Worm (Caenorhabditis elegans): ENCODE measurements around the gene F45H10.5.

The F45H10.5 gene

ce11 chrII:13503653-13504052, 2.0 kb downstream of the F45H10.5 start, which contains the start of gene F54F11.1:
TSS of gene F54F11.1 (plus strand) at chrII:13503953.
- no peak for TF ChIP-seq D1046.2 (GFP tag; IDR thresholded peaks at IDR 0.05)
- TF ChIP-seq vab-7 (GFP tag; IDR thresholded peaks at IDR 0.05) = no peak

- TF ChIP-seq unc-62 (GFP tag; optimal IDR thresholded peaks at IDR 0.05 in 1 of 2) (peak in 1 of 2 experiments; percentile 95), unc-62 (tag; optimal IDR thresholded peaks at IDR 0.05) (no peak), tag-97 (GFP tag; IDR thresholded peaks at IDR 0.05) (no peak)
These were observed 3.7 kb downstream of the F45H10.5 start for ce11 chrII:13505386-13505785.

DNA sequence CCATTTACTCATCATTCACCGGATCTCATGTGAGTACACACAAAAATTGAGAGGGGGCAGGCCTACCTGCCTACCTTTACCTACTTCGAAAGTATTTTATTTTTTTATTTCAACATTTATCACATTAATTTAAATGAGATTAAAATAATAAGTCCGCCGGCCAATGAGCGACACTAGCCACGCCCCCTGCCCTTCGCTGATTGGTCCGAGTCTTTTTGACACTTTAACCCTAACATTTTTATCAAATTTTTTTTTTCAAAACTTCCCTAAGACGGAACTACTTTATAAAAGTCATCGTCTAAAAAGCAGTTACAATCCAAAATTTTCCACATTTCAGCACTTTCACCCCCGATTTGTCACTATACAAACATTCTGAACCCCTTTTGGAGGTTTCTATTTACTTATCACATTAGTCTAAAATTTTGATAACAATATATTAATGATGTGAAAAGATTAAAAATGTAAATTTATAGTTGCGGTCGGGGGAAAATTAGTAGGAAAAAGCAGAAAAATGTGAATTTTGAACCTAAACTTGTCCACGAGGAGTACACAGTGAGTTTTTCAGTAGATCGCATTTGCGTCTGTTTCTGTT, 4.4 kb downstream of the F45H10.5 start:
- TF ChIP-seq nhr-11 (tag; optimal IDR thresholded peaks at IDR 0.05) (no peak), pqm-1 (tag; optimal IDR thresholded peaks at IDR 0.05) (peak; percentile 49), daf-16 (GFP tag; optimal IDR thresholded peaks at IDR 0.05) (no peak), daf-16 (tag; optimal IDR thresholded peaks at IDR 0.05) (peak; percentile 41), zag-1 (tag; optimal IDR thresholded peaks at IDR 0.05) (no peak), dmd-6 (GFP tag; IDR thresholded peaks at IDR 0.05) (peak; percentile 16; the same call in 1 of the 2 replicates), spr-3 (GFP tag; optimal IDR thresholded peaks at IDR 0.05) (no peak), zfp-3 (GFP tag; conservative IDR thresholded peaks at IDR 0.05) (no peak)

ce11 chrII:13507535-13507934, 5.9 kb downstream of the F45H10.5 start, which contains the start of gene nep-17:
TSS of gene nep-17 (plus strand) at chrII:13507819.
- TF ChIP-seq nhr-11 (tag; optimal IDR thresholded peaks at IDR 0.05) (no peak), dve-1 (tag; optimal IDR thresholded peaks at IDR 0.05; ENCODE audit: insufficient read depth) (peak; percentile 36), nhr-10 (tag; optimal IDR thresholded peaks at IDR 0.05) (no peak), lsy-2 (tag; optimal IDR thresholded peaks at IDR 0.05) (no peak), tra-1 (GFP tag; IDR thresholded peaks at IDR 0.05) (no peak), zfp-3 (GFP tag; conservative IDR thresholded peaks at IDR 0.05) (no peak), madf-9 (GFP tag; conservative IDR thresholded peaks at IDR 0.05) (no peak), hlh-30 (tag; optimal IDR thresholded peaks at IDR 0.05; ENCODE audit: insufficient read depth) (no peak), T26A8.4 (GFP tag; IDR thresholded peaks at IDR 0.05) (no peak), mdl-1 (tag; optimal IDR thresholded peaks at IDR 0.05) (no peak), ceh-44 (GFP tag; IDR thresholded peaks at IDR 0.05) (no peak), nhr-237 (tag; optimal IDR thresholded peaks at IDR 0.05) (no peak), saeg-2 (GFP tag; IDR thresholded peaks at IDR 0.05) (no peak), zag-1 (tag; optimal IDR thresholded peaks at IDR 0.05) (no peak), daf-19 (GFP tag; conservative IDR thresholded peaks at IDR 0.05) (no peak), unc-39 (tag; optimal IDR thresholded peaks at IDR 0.05) (no peak), dmd-8 (GFP tag; IDR thresholded peaks at IDR 0.05) (no peak), ceh-82 (tag; optimal IDR thresholded peaks at IDR 0.05) (no peak), dpl-1 (GFP tag; optimal IDR thresholded peaks at IDR 0.05) (no peak), ceh-20 (GFP tag; IDR thresholded peaks at IDR 0.05) (no peak), daf-8 (GFP tag; IDR thresholded peaks at IDR 0.05) (no peak), hmg-1.1 (GFP tag; IDR thresholded peaks at IDR 0.05) (no peak), daf-16 (GFP tag; optimal IDR thresholded peaks at IDR 0.05) (no peak), daf-16 (tag; optimal IDR thresholded peaks at IDR 0.05) (peak; percentile 24), nhr-42 (GFP tag; IDR thresholded peaks at IDR 0.05) (no peak), ZK546.5 (tag; optimal IDR thresholded peaks at IDR 0.05) (no peak), mxl-3 (GFP tag; optimal IDR thresholded peaks at IDR 0.05) (peak; percentile 27), arid-1 (GFP tag; conservative IDR thresholded peaks at IDR 0.05) (no peak), vab-7 (GFP tag; IDR thresholded peaks at IDR 0.05) (no peak), fos-1 (tag; optimal IDR thresholded peaks at IDR 0.05) (no peak), dmd-6 (GFP tag; IDR thresholded peaks at IDR 0.05) (peak; percentile 45; the same call in 1 of the 2 replicates), pqm-1 (tag; optimal IDR thresholded peaks at IDR 0.05) (peak; percentile 65), cey-2 (tag; optimal IDR thresholded peaks at IDR 0.05; ENCODE audit: borderline replicate concordance, insufficient read depth) (no peak), F49E8.2 (tag; optimal IDR thresholded peaks at IDR 0.05; ENCODE audit: borderline replicate concordance) (no peak), egl-43 (GFP tag; IDR thresholded peaks at IDR 0.05) (no peak), dmd-9 (GFP tag; IDR thresholded peaks at IDR 0.05) (no peak), hlh-11 (tag; optimal IDR thresholded peaks at IDR 0.05) (peak; percentile 52), R02D3.7 (tag; optimal IDR thresholded peaks at IDR 0.05) (no peak)
